Worm (Caenorhabditis elegans) whole organism, early embryonic: ENCODE data around the gene F18A12.7.

Source experiments
- B0310.2 ChIP-seq: sonication (generic microtip); optimal IDR thresholded peaks from 2 replicates; lab custom pipeline; 2016; ENCODE audit warnings: mild to moderate bottlenecking, missing genetic modification characterization, missing compliant biosample characterization
- ama-1 ChIP-seq: fragments of 150-350 bp; optimal IDR thresholded peaks from 2 replicates; lab custom pipeline; 2014
- ceh-13 ChIP-seq: fragments of 200-800 bp; sonication (Bioruptor generic); optimal IDR thresholded peaks from 2 replicates; lab custom pipeline; 2018; ENCODE audit warnings: mild to moderate bottlenecking, missing genetic modification characterization, missing compliant biosample characterization
- ceh-36 ChIP-seq: sonication (generic microtip); optimal IDR thresholded peaks from 2 replicates; lab custom pipeline; 2016; ENCODE audit warnings: missing genetic modification characterization, inconsistent platforms, missing compliant biosample characterization
- ets-7 ChIP-seq: sonication (generic microtip); optimal IDR thresholded peaks from 2 replicates; lab custom pipeline; 2016; ENCODE audit warnings: missing genotype, missing genetic modification characterization, missing compliant biosample characterization
- flt-1 ChIP-seq: fragments of 200-800 bp; sonication (Bioruptor generic); IDR thresholded peaks from 2 replicates; pipeline ENCODE4 v1.3.6; 2022; ENCODE audit warnings: missing genetic modification characterization, missing compliant biosample characterization
- hmbx-1 ChIP-seq: sonication (generic microtip); optimal IDR thresholded peaks from 2 replicates; lab custom pipeline; 2016; ENCODE audit warnings: mild to moderate bottlenecking, missing genetic modification characterization, missing compliant biosample characterization
- hnd-1 ChIP-seq: sonication (generic microtip); optimal IDR thresholded peaks from 2 replicates; lab custom pipeline; 2016; ENCODE audit warnings: missing genetic modification characterization, missing compliant biosample characterization
- pes-1 ChIP-seq: fragments of 200-800 bp; sonication (Bioruptor generic); IDR thresholded peaks from 2 replicates; pipeline ENCODE4 v1.3.6; 2022; ENCODE audit warnings: missing genetic modification reagents, missing genetic modification characterization, missing compliant biosample characterization
- tbx-11 ChIP-seq: fragments of 200-800 bp; sonication (Bioruptor generic); IDR thresholded peaks from 2 replicates; pipeline ENCODE4 v1.3.6; 2022; ENCODE audit warnings: missing genetic modification characterization, missing compliant biosample characterization
- tbx-37 ChIP-seq: fragments of 200-800 bp; sonication (Bioruptor generic); conservative IDR thresholded peaks from 2 replicates; pipeline ENCODE4 v1.3.6; 2022; ENCODE audit warnings: missing genetic modification reagents, missing genetic modification characterization, missing compliant biosample characterization
- tra-4 ChIP-seq: sonication (generic microtip); optimal IDR thresholded peaks from 2 replicates; lab custom pipeline; 2017; ENCODE audit warnings: missing genetic modification characterization, missing compliant biosample characterization

DNA sequence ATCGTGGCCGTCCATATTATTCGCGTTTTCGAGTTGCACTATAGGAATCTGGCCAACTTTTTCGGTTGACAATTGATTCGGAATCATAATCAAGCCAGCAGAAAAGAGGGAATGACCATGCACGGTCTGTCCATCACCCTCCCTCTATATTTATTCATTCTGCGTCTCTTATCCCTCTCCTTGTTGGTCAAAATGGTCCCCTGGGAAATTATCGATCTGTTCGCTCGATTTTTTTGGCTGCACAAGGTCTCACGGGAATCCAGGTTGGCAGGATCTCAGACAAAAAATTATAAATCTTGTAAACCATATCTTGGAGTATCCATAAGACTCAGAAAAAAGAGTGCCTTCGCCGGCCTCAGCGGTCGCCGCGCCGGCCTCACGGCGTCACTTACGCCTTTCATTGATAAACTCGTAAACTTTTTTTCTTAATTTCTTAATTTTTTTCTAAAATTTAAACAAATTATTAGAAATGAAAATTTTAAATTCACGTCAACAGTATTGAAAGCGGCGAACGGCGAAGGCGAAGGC is at the start of gene F18A12.7, which contains the start of gene F18A12.2:
- no peak for TF ChIP-seq tbx-11
- no peak for TF ChIP-seq flt-1
- no peak for TF ChIP-seq tbx-37 (GFP tag; lab: Robert Waterston, UW)
- TF ChIP-seq hnd-1 (tag; lab: Kevin White, UChicago), result no peak
- no peak for TF ChIP-seq ama-1 (lab: Kevin White, UChicago)
- TF ChIP-seq ceh-13 (GFP tag; lab: Kevin White, UChicago), result no peak
- no peak for TF ChIP-seq ets-7 (tag; lab: Kevin White, UChicago)
- TF ChIP-seq ceh-36 (tag; lab: Kevin White, UChicago), result no peak
- no peak for TF ChIP-seq tra-4 (tag; lab: Kevin White, UChicago)
- no peak for TF ChIP-seq B0310.2 (tag; lab: Kevin White, UChicago)
- no peak for TF ChIP-seq pes-1 (GFP tag; lab: Robert Waterston, UW)
- TF ChIP-seq hmbx-1, result no peak
